Worm (Caenorhabditis elegans): ENCODE results near the gene Y97E10AR.1.

Y97E10AR.1 gene

DNA sequence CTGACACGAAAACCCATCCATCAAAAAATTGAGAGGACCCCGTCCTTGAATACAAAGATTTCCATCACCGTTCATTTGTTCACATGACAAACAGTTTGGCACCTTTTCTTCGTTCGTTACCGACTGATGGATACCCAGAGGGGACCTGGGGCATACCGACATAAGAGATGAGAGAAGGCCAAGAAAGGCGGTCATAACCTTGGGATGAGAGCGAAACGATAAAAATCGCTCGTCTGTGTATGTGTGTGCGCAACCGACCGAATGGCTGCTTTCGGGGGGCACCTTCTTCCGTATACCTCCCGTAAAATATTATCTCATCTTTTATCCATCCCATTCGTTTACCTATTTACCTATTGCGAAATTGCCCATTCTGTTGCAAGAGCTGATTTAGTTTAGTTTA is 43.7 kb downstream of the Y97E10AR.1 start:
- no peak for TF ChIP-seq pha-2 (tag; optimal IDR thresholded peaks at IDR 0.05)
- TF ChIP-seq ztf-16 (tag; optimal IDR thresholded peaks at IDR 0.05), result no peak
- no peak for TF ChIP-seq unc-42 (tag; optimal IDR thresholded peaks at IDR 0.05)
- TF ChIP-seq gmeb-2 (tag; optimal IDR thresholded peaks at IDR 0.05), result no peak
- TF ChIP-seq ceh-30 (tag; optimal IDR thresholded peaks at IDR 0.05), result no peak
- TF ChIP-seq K02D7.2 (tag; optimal IDR thresholded peaks at IDR 0.05), result no peak
- no peak for TF ChIP-seq eyg-1 (tag; optimal IDR thresholded peaks at IDR 0.05)
- TF ChIP-seq Y22D7AL.16 (tag; optimal IDR thresholded peaks at IDR 0.05), result no peak
- no peak for TF ChIP-seq sox-2 (GFP tag; IDR thresholded peaks at IDR 0.05)
- TF ChIP-seq C08G9.2 (tag; optimal IDR thresholded peaks at IDR 0.05), result no peak
- TF ChIP-seq pqm-1 (tag; optimal IDR thresholded peaks at IDR 0.05), result no peak
- no peak for TF ChIP-seq nhr-232 (tag; optimal IDR thresholded peaks at IDR 0.05)
- no peak for TF ChIP-seq ahr-1 (tag; optimal IDR thresholded peaks at IDR 0.05)
- no peak for TF ChIP-seq ceh-34 (tag; optimal IDR thresholded peaks at IDR 0.05)
- TF ChIP-seq F13H6.1 (tag; optimal IDR thresholded peaks at IDR 0.05), result no peak

DNA sequence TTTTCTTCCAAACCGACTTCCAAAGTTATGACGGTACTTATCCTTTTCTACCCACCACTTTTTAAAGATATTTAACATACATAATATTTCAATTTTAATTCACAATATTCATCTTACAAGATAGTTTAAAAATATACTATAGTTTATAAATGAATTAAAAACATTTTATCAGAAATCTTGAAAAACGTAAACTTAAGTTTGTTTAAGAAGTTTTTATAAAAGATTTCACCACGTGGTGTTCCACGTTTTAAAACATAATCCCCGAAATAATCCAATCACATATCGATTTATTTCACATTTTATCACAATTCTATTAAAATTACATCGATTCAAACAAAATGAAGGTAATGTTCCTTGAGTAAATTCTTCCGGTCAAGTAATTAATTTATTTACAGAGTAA is 45.4 kb downstream of the Y97E10AR.1 start, which contains the start of gene ZC513.3:
Gene ZC513.3 (plus strand): TSS at position 301 of the 400 bp plus-strand sequence.
- TF ChIP-seq odd-2 (tag; optimal IDR thresholded peaks at IDR 0.05) (no peak), lin-11 (tag; optimal IDR thresholded peaks at IDR 0.05) (no peak), pag-3 (tag; optimal IDR thresholded peaks at IDR 0.05; ENCODE audit: borderline replicate concordance) (no peak), ceh-18 (tag; optimal IDR thresholded peaks at IDR 0.05) (no peak), che-1 (tag; optimal IDR thresholded peaks at IDR 0.05) (no peak), gmeb-2 (tag; optimal IDR thresholded peaks at IDR 0.05) (no peak), elt-4 (tag; optimal IDR thresholded peaks at IDR 0.05) (no peak), C08G9.2 (tag; optimal IDR thresholded peaks at IDR 0.05) (no peak), sox-2 (GFP tag; IDR thresholded peaks at IDR 0.05) (no peak), elt-2 (tag; optimal IDR thresholded peaks at IDR 0.05) (no peak), fkh-10 (GFP tag; optimal IDR thresholded peaks at IDR 0.05) (no peak), ets-4 (tag; optimal IDR thresholded peaks at IDR 0.05) (no peak)

DNA sequence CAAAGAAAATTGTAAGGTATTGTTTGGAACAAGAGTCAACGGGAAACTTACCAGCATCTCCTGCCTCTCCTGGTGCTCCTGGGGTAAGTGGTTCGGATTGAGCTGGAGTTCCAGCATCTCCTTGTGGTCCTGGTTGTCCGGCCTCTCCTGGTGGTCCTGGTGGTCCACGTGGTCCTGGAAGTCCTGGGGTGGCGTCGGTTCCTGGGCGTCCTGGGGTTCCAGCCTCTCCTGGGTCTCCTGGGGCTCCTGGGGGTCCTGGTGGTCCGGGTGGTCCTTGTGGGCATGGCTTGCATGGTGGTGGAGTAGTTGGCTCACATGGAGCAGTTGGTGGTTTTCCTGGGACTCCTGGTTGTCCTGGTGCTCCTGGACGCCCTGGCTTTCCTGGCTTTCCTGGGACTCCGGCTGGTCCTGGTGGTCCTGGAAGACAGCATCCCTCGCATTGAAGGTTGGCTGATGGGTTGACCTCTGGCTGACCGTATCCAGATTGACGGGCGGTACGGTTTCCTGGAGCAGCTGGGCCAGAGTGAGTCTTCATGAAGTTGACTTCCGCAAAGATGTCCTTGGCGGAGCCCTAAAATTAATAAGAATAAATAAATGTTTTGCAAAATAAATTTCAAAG is 48.9 kb downstream of the Y97E10AR.1 start:
- peak; percentile 74 for TF ChIP-seq elt-4 (tag; optimal IDR thresholded peaks at IDR 0.05)
- no peak for TF ChIP-seq C38D4.7 (GFP tag; optimal IDR thresholded peaks at IDR 0.05)
- TF ChIP-seq dmd-4 (tag; optimal IDR thresholded peaks at IDR 0.05; ENCODE audit: borderline replicate concordance), result peak; percentile 14

DNA sequence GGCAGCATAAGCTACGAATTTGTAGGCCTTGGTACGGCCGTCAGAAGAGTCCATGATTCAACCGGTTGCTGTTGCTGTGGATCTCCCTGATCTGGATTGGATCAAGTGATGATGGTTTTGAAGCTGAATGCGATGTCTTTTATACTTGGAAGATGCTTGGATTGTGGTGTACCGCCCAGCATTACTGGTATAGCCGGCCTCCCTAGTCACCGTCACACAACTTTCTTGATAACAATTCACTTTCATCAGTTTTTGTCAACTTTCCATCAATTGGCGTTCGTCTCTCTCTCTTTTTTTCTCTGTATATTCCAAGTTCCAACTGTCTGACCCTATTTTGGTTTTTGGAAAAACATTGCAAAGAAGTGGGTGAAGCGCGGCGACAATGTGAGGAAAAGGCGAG is 49.5 kb downstream of the Y97E10AR.1 start, which contains the start of gene col-43:
Gene col-43 (minus strand): TSS at position 101 of the 400 bp plus-strand sequence.
- no peak for TF ChIP-seq ztf-16 (tag; optimal IDR thresholded peaks at IDR 0.05)
- no peak for TF ChIP-seq zip-5 (tag; optimal IDR thresholded peaks at IDR 0.05)
- TF ChIP-seq fax-1 (tag; optimal IDR thresholded peaks at IDR 0.05), result no peak
- TF ChIP-seq fkh-6 (tag; optimal IDR thresholded peaks at IDR 0.05), result no peak
- TF ChIP-seq nfya-1 (tag; optimal IDR thresholded peaks at IDR 0.05), result no peak
- no peak for TF ChIP-seq pat-9 (tag; optimal IDR thresholded peaks at IDR 0.05)
- no peak for TF ChIP-seq sox-2 (GFP tag; IDR thresholded peaks at IDR 0.05)
- TF ChIP-seq elt-2 (tag; optimal IDR thresholded peaks at IDR 0.05), result no peak
- no peak for TF ChIP-seq odd-2 (tag; optimal IDR thresholded peaks at IDR 0.05)

DNA sequence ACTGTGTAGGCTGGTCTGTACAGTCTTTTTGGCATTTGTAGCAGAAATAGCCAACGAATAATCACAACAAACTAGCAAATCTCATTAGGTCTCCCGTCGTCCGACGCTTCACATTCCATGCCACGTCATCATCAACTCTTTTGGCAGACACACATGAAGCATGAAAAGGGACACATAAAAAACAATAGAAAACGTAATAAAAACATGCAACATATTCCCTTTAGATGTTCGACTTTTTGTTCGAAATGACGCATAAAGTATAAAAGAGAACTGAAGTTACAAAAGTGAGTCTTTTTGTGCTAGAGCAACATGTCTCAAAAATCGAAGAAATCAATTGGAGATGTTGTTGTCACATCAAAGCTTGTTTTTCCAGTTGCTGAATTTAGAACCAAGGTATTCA is 50.6 kb downstream of the Y97E10AR.1 start, which contains the start of gene sth-1:
Gene sth-1 (plus strand): TSS at position 301 of the 400 bp plus-strand sequence.
- TF ChIP-seq ceh-22 (tag; optimal IDR thresholded peaks at IDR 0.05), result no peak
- no peak for TF ChIP-seq pag-3 (tag; optimal IDR thresholded peaks at IDR 0.05; ENCODE audit: borderline replicate concordance)
- TF ChIP-seq ceh-6 (GFP tag; optimal IDR thresholded peaks at IDR 0.05), result no peak
- no peak for TF ChIP-seq unc-3 (GFP tag; conservative IDR thresholded peaks at IDR 0.05)
- no peak for TF ChIP-seq unc-3 (tag; optimal IDR thresholded peaks at IDR 0.05)
- TF ChIP-seq ceh-45 (GFP tag; IDR thresholded peaks at IDR 0.05), result no peak
- no peak for TF ChIP-seq ztf-16 (tag; optimal IDR thresholded peaks at IDR 0.05)
- no peak for TF ChIP-seq nhr-232 (tag; optimal IDR thresholded peaks at IDR 0.05)
- no peak for TF ChIP-seq che-1 (tag; optimal IDR thresholded peaks at IDR 0.05)
- TF ChIP-seq rnt-1 (tag; optimal IDR thresholded peaks at IDR 0.05), result no peak
- TF ChIP-seq ceh-18 (tag; optimal IDR thresholded peaks at IDR 0.05), result no peak
- TF ChIP-seq hlh-8 (tag; optimal IDR thresholded peaks at IDR 0.05), result no peak
- no peak for TF ChIP-seq sox-4 (tag; optimal IDR thresholded peaks at IDR 0.05)
- TF ChIP-seq lin-11 (tag; optimal IDR thresholded peaks at IDR 0.05), result no peak
- no peak for TF ChIP-seq nhr-11 (tag; optimal IDR thresholded peaks at IDR 0.05)
- TF ChIP-seq madf-2 (tag; optimal IDR thresholded peaks at IDR 0.05), result no peak
- no peak for TF ChIP-seq sdc-2 (tag; optimal IDR thresholded peaks at IDR 0.05)
- no peak for TF ChIP-seq dve-1 (tag; optimal IDR thresholded peaks at IDR 0.05)
- TF ChIP-seq fkh-6 (tag; optimal IDR thresholded peaks at IDR 0.05), result no peak
